Fruit fly (Drosophila melanogaster): ENCODE results near the gene brk.

The brk gene

DNA sequence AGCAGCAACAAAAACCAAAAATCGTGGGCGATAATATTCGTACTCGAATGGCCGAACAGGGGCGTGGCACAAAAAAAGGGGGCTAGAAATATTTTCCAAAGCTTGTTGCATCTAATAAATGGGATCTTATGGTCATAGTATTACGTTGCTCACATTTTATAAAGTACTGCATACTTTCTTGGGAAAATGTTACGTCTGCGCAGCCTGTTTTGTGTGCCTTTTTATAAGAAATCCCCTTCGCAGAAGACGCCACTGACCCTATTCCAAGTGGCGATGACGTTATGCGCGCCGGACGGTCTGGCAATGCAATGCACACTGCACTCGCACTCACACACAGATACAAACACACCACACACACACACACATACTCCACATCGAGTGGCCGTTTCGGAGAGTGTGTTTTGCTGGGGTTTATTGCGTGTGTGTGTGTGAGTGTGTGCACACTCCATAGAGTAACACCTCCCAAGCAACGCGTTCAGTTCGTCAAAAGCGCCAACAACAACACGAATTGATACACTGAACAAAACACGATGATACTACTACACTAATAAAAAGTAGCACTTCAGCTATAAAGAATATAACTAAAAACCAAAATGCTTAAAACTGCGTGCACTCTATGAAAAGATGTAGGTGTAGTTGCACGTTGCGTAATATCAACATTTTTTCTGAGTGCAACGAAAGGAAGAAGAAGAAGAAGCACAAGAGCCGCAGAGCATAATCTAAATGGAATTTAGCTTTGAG is 14.4 kb upstream of the brk start (continued):
- peak; percentile 79 for TF ChIP-seq MTF-1 (GFP tag; optimal IDR thresholded peaks at IDR 0.05; ENCODE audit: borderline replicate concordance)
- peak; percentile 46 for TF ChIP-seq kah (GFP tag; optimal IDR thresholded peaks at IDR 0.05)
- TF ChIP-seq CG8478 (optimal IDR thresholded peaks at IDR 0.05), result peak; percentile 6
- TF ChIP-seq wdn (GFP tag; IDR thresholded peaks at IDR 0.05), result peak; percentile 48; the same call in 1 of the 2 replicates
- TF ChIP-seq CG13624 (GFP tag; optimal IDR thresholded peaks at IDR 0.05), result peak; percentile 48
- TF ChIP-seq Dfd (GFP tag; optimal IDR thresholded peaks at IDR 0.05), result no peak
- peak; percentile 80 for TF ChIP-seq CG5245 (GFP tag; optimal IDR thresholded peaks at IDR 0.05)
- TF ChIP-seq HmgD (GFP tag; optimal IDR thresholded peaks at IDR 0.05), result peak; percentile 29
- peak; percentile 73 for TF ChIP-seq CG6254 (GFP tag; optimal IDR thresholded peaks at IDR 0.05)
- TF ChIP-seq unpg (GFP tag; optimal IDR thresholded peaks at IDR 0.05), result peak; percentile 92
- TF ChIP-seq CG6791 (GFP tag; IDR thresholded peaks at IDR 0.05; ENCODE audit: partially characterized antibody), result no peak
- peak; percentile 80 for TF ChIP-seq CG1792 (GFP tag; optimal IDR thresholded peaks at IDR 0.05)
- TF ChIP-seq CG14050 (GFP tag; IDR thresholded peaks at IDR 0.05), result peak; percentile 74
- no peak for TF ChIP-seq mirr (GFP tag; optimal IDR thresholded peaks at IDR 0.05)
- TF ChIP-seq Drgx (GFP tag; IDR thresholded peaks at IDR 0.05), result peak; percentile 87
- peak; percentile 65 for TF ChIP-seq cato (GFP tag; optimal IDR thresholded peaks at IDR 0.05; ENCODE audit: borderline replicate concordance)
- peak; percentile 75 for TF ChIP-seq CG4424 (GFP tag; optimal IDR thresholded peaks at IDR 0.05)
- TF ChIP-seq Lpt (GFP tag; optimal IDR thresholded peaks at IDR 0.05), result peak; percentile 21
- TF ChIP-seq ems (GFP tag; optimal IDR thresholded peaks at IDR 0.05), result peak; percentile 68
- TF ChIP-seq usp (GFP tag; optimal IDR thresholded peaks at IDR 0.05), result no peak
- TF ChIP-seq Usf (GFP tag; optimal IDR thresholded peaks at IDR 0.05), result peak; percentile 68
- peak; percentile 68 for TF ChIP-seq CG6813 (GFP tag; optimal IDR thresholded peaks at IDR 0.05)
- peak; percentile 19 for TF ChIP-seq Fer1 (GFP tag; optimal IDR thresholded peaks at IDR 0.05)
- peak; percentile 62 to 81 for TF ChIP-seq Hr51 (GFP tag; optimal IDR thresholded peaks at IDR 0.05)
- peak; percentile 63 for TF ChIP-seq CG13123 (GFP tag; optimal IDR thresholded peaks at IDR 0.05)
- peak in 1 of 3 experiments; percentile 83 for TF ChIP-seq lola (GFP tag; optimal IDR thresholded peaks at IDR 0.05)
- TF ChIP-seq ATbp (GFP tag; optimal IDR thresholded peaks at IDR 0.05), result peak; percentile 87
- no peak for TF ChIP-seq CG10321 (GFP tag; IDR thresholded peaks at IDR 0.05)
- TF ChIP-seq org-1 (GFP tag; optimal IDR thresholded peaks at IDR 0.05), result peak; percentile 67
- TF ChIP-seq inv (GFP tag; IDR thresholded peaks at IDR 0.05; ENCODE audit: partially characterized antibody), result no peak
- peak; percentile 86 for TF ChIP-seq Abd-B (GFP tag; optimal IDR thresholded peaks at IDR 0.05)
- peak; percentile 76 for TF ChIP-seq CG7786 (GFP tag; optimal IDR thresholded peaks at IDR 0.05)
- no peak for TF ChIP-seq Dbx (GFP tag; IDR thresholded peaks at IDR 0.05)
- peak; percentile 78 for TF ChIP-seq CG16863 (GFP tag; optimal IDR thresholded peaks at IDR 0.05)
- no peak for TF ChIP-seq CG18011 (GFP tag; optimal IDR thresholded peaks at IDR 0.05)
- TF ChIP-seq abd-A (tag; optimal IDR thresholded peaks at IDR 0.05), result no peak
- TF ChIP-seq CG11247 (GFP tag; IDR thresholded peaks at IDR 0.05), result peak; percentile 54
- no peak for TF ChIP-seq nerfin-2 (GFP tag; IDR thresholded peaks at IDR 0.05; ENCODE audit: partially characterized antibody)
- TF ChIP-seq grn (GFP tag; optimal IDR thresholded peaks at IDR 0.05), result no peak
- peak; percentile 84 for TF ChIP-seq Xbp1 (GFP tag; optimal IDR thresholded peaks at IDR 0.05)
- TF ChIP-seq H15 (GFP tag; IDR thresholded peaks at IDR 0.05), result peak; percentile 83
- TF ChIP-seq tap (tag; optimal IDR thresholded peaks at IDR 0.05), result peak; percentile 85
- peak; percentile 86; the same call in 1 of the 2 replicates for TF ChIP-seq sim (GFP tag; IDR thresholded peaks at IDR 0.05)
- peak; percentile 80 for TF ChIP-seq CG6689 (GFP tag; IDR thresholded peaks at IDR 0.05)
- TF ChIP-seq CG13894 (tag; optimal IDR thresholded peaks at IDR 0.05), result no peak
- TF ChIP-seq Taf1 (GFP tag; IDR thresholded peaks at IDR 0.05), result no peak
- TF ChIP-seq CG15696 (tag; optimal IDR thresholded peaks at IDR 0.05), result peak; percentile 87
- TF ChIP-seq sqz (GFP tag; optimal IDR thresholded peaks at IDR 0.05), result peak; percentile 52
- TF ChIP-seq cwo (GFP tag; optimal IDR thresholded peaks at IDR 0.05), result peak; percentile 11
